Worm (Caenorhabditis elegans) whole organism, midembryonic: Measurements from ENCODE around the gene C17H12.12.

ENCODE experiments used
- T22C8.4 ChIP-seq: fragments of 200-800 bp; sonication (Bioruptor generic); IDR thresholded peaks from 2 replicates; pipeline ENCODE4 v1.3.6; 2022; ENCODE audit warnings: missing genetic modification characterization, missing compliant biosample characterization
- flt-1 ChIP-seq: fragments of 200-800 bp; sonication (Bioruptor generic); IDR thresholded peaks from 2 replicates; pipeline ENCODE4 v1.3.6; 2022; ENCODE audit warnings: missing genetic modification characterization, missing compliant biosample characterization
- klf-2 ChIP-seq: fragments of 200-800 bp; sonication (Bioruptor generic); conservative IDR thresholded peaks from 2 replicates; pipeline ENCODE4 v1.3.6; 2022; ENCODE audit warnings: missing genetic modification reagents, missing genetic modification characterization, missing compliant biosample characterization
- ref-1 ChIP-seq: fragments of 200-800 bp; sonication (Bioruptor generic); conservative IDR thresholded peaks from 2 replicates; pipeline ENCODE4 v1.3.6; 2022; ENCODE audit warnings: missing genetic modification reagents, missing genetic modification characterization, missing compliant biosample characterization
- ztf-23 ChIP-seq: fragments of 200-800 bp; sonication (Bioruptor generic); IDR thresholded peaks from 2 replicates; pipeline ENCODE4 v1.3.6; 2022; ENCODE audit warnings: missing genetic modification reagents, missing genetic modification characterization, missing compliant biosample characterization
- ztf-29 ChIP-seq: fragments of 200-800 bp; sonication (Bioruptor generic); IDR thresholded peaks from 2 replicates; pipeline ENCODE4 v1.3.6; 2022; ENCODE audit warnings: missing genetic modification reagents, missing genetic modification characterization, missing compliant biosample characterization

- TF ChIP-seq flt-1 (GFP tag; lab: Robert Waterston, UW) (no peak), T22C8.4 (GFP tag; lab: Robert Waterston, UW) (no peak), ref-1 (no peak), ztf-23 (no peak), klf-2 (no peak), ztf-29 (no peak)
These were observed 38.7 kb upstream of the C17H12.12 start, which contains the start of gene usp-4 for ce11 chrIV:6757011-6757410.
